Fruit fly (Drosophila melanogaster) whole organism, embryonic: Measurements from ENCODE around the gene ATPsynB.

Experiments
- BtbVII ChIP-seq: fragments of 200-800 bp; sonication (Bioruptor generic); optimal IDR thresholded peaks from 3 replicates; lab custom pipeline; 2017; ENCODE audit warnings: missing biosample characterization, mild to moderate bottlenecking, missing genetic modification characterization
- CG10321 ChIP-seq: fragments of 200-800 bp; sonication (Bioruptor generic); IDR thresholded peaks from 2 replicates; pipeline ENCODE4 v1.3.6; 2022; ENCODE audit warnings: missing biosample characterization, missing genetic modification characterization
- CG11093 ChIP-seq: fragments of 200-800 bp; sonication (Bioruptor generic); IDR thresholded peaks from 3 replicates; pipeline ENCODE4 v1.3.6; 2022; ENCODE audit warnings: missing biosample characterization, missing genetic modification characterization
- CG11723 ChIP-seq: fragments of 200-800 bp; sonication (Bioruptor generic); optimal IDR thresholded peaks from 2 replicates; lab custom pipeline; 2017; ENCODE audit warnings: missing biosample characterization, mild to moderate bottlenecking, missing genetic modification characterization
- CG12236 ChIP-seq: fragments of 200-800 bp; sonication (Bioruptor generic); optimal IDR thresholded peaks from 2 replicates; lab custom pipeline; 2016; ENCODE audit warnings: missing biosample characterization, missing genetic modification characterization
- CG13775 ChIP-seq: fragments of 200-800 bp; sonication (Bioruptor generic); optimal IDR thresholded peaks from 3 replicates; lab custom pipeline; 2017; ENCODE audit warnings: missing biosample characterization, mild to moderate bottlenecking, missing genetic modification characterization
- CG14441 ChIP-seq: fragments of 200-800 bp; sonication (Bioruptor generic); IDR thresholded peaks from 2 replicates; pipeline ENCODE4 v1.3.6; 2022; ENCODE audit warnings: missing biosample characterization, missing genetic modification characterization
- CG15073 ChIP-seq: fragments of 200-800 bp; sonication (Bioruptor generic); optimal IDR thresholded peaks from 2 replicates; lab custom pipeline; 2016; ENCODE audit warnings: missing biosample characterization, missing genetic modification characterization
- CG15269 ChIP-seq: fragments of 200-800 bp; sonication (Bioruptor generic); optimal IDR thresholded peaks from 2 replicates; lab custom pipeline; 2018; ENCODE audit warnings: missing biosample characterization, mild to moderate bottlenecking, missing genetic modification characterization, moderate library complexity
- CG1602 ChIP-seq: fragments of 200-800 bp; sonication (Bioruptor generic); optimal IDR thresholded peaks from 3 replicates; lab custom pipeline; 2016; ENCODE audit warnings: missing biosample characterization, missing genetic modification characterization
- CG17568 ChIP-seq: fragments of 200-800 bp; sonication (Bioruptor generic); optimal IDR thresholded peaks from 2 replicates; lab custom pipeline; 2018; ENCODE audit warnings: missing biosample characterization, mild to moderate bottlenecking, missing genetic modification characterization, moderate library complexity
- CG17612 ChIP-seq: fragments of 200-800 bp; sonication (Bioruptor generic); IDR thresholded peaks from 2 replicates; pipeline ENCODE4 v1.3.6; 2022; ENCODE audit warnings: missing biosample characterization, missing genetic modification characterization
- CG1792 ChIP-seq: fragments of 200-800 bp; sonication (Bioruptor generic); optimal IDR thresholded peaks from 2 replicates; lab custom pipeline; 2016; ENCODE audit warnings: missing biosample characterization, missing genetic modification characterization
- CG18764 ChIP-seq: fragments of 200-800 bp; sonication (Bioruptor generic); optimal IDR thresholded peaks from 3 replicates; lab custom pipeline; 2016; ENCODE audit warnings: missing biosample characterization, missing genetic modification characterization
- CG2116 ChIP-seq: fragments of 200-800 bp; sonication (Bioruptor generic); optimal IDR thresholded peaks from 3 replicates; lab custom pipeline; 2018; ENCODE audit warnings: missing biosample characterization, mild to moderate bottlenecking, missing genetic modification characterization
- CG2129 ChIP-seq: fragments of 200-800 bp; sonication (Bioruptor generic); IDR thresholded peaks from 2 replicates; pipeline ENCODE4 v1.3.6; 2022; ENCODE audit warnings: missing biosample characterization, missing genetic modification characterization; ENCODE audit not compliant: partially characterized antibody
- CG3065 ChIP-seq: fragments of 200-800 bp; sonication (Bioruptor generic); optimal IDR thresholded peaks from 2 replicates; lab custom pipeline; 2016; ENCODE audit warnings: missing biosample characterization, missing genetic modification characterization
- CG33213 ChIP-seq: fragments of 200-800 bp; sonication (Bioruptor generic); optimal IDR thresholded peaks from 3 replicates; lab custom pipeline; 2016; ENCODE audit warnings: missing biosample characterization, missing genetic modification characterization
- CG3847 ChIP-seq: fragments of 200-800 bp; sonication (Bioruptor generic); IDR thresholded peaks from 2 replicates; pipeline ENCODE4 v1.3.6; 2022; ENCODE audit warnings: missing biosample characterization, missing genetic modification characterization
- CG42726 ChIP-seq: fragments of 200-800 bp; sonication (Bioruptor generic); IDR thresholded peaks from 2 replicates; pipeline ENCODE4 v1.3.6; 2022; ENCODE audit warnings: missing biosample characterization, missing genetic modification characterization; ENCODE audit not compliant: partially characterized antibody
- CHES-1-like ChIP-seq: fragments of 200-800 bp; sonication (Bioruptor generic); optimal IDR thresholded peaks from 2 replicates; lab custom pipeline; 2016; ENCODE audit warnings: missing biosample characterization, missing genetic modification characterization
- D19A ChIP-seq: fragments of 200-800 bp; optimal IDR thresholded peaks from 3 replicates; lab custom pipeline; 2019; ENCODE audit warnings: missing biosample characterization, mild to moderate bottlenecking, missing genetic modification characterization, moderate library complexity
- Dip2 ChIP-seq: fragments of 200-800 bp; sonication (Bioruptor generic); IDR thresholded peaks from 2 replicates; pipeline ENCODE4 v1.3.6; 2022; ENCODE audit warnings: missing biosample characterization, missing genetic modification characterization
- Dll ChIP-seq: fragments of 200-800 bp; sonication (Bioruptor generic); IDR thresholded peaks from 4 replicates; pipeline ENCODE4 v1.3.6; 2022; ENCODE audit warnings: missing biosample characterization, missing genetic modification characterization; ENCODE audit not compliant: partially characterized antibody
- H2.0 ChIP-seq: fragments of 200-800 bp; sonication (Bioruptor generic); IDR thresholded peaks from 2 replicates; pipeline ENCODE4 v1.3.6; 2022; ENCODE audit warnings: missing biosample characterization, missing genetic modification characterization
- Hr39 ChIP-seq: fragments of >200 bp; optimal IDR thresholded peaks from 2 replicates; lab custom pipeline; 2017
- Mrtf ChIP-seq: fragments of 200-800 bp; sonication (Bioruptor generic); IDR thresholded peaks from 3 replicates; pipeline ENCODE4 v1.3.6; 2022; ENCODE audit warnings: missing biosample characterization, missing genetic modification characterization
- NC2α ChIP-seq: fragments of 200-800 bp; sonication (Bioruptor generic); optimal IDR thresholded peaks from 2 replicates; lab custom pipeline; 2016; ENCODE audit warnings: missing biosample characterization, missing genetic modification characterization
- Rfx ChIP-seq: fragments of 200-800 bp; sonication (Bioruptor generic); IDR thresholded peaks from 2 replicates; pipeline ENCODE4 v1.3.6; 2022; ENCODE audit warnings: missing biosample characterization, missing genetic modification characterization
- Sin3A ChIP-seq: fragments of >200 bp; optimal IDR thresholded peaks from 2 replicates; lab custom pipeline; 2018
- Xbp1 ChIP-seq: fragments of 200-800 bp; sonication (Bioruptor generic); optimal IDR thresholded peaks from 3 replicates; lab custom pipeline; 2016; ENCODE audit warnings: missing biosample characterization, mild to moderate bottlenecking, missing genetic modification characterization
- ab ChIP-seq: fragments of 200-800 bp; sonication (Bioruptor generic); optimal IDR thresholded peaks from 2 replicates; lab custom pipeline; 2016; ENCODE audit warnings: missing biosample characterization, missing genetic modification characterization
- al ChIP-seq: fragments of 200-800 bp; sonication (Bioruptor generic); IDR thresholded peaks from 2 replicates; pipeline ENCODE4 v1.3.6; 2022; ENCODE audit warnings: missing biosample characterization, missing genetic modification characterization
- bab2 ChIP-seq: fragments of 200-800 bp; sonication (Bioruptor generic); optimal IDR thresholded peaks from 2 replicates; lab custom pipeline; 2016; ENCODE audit warnings: missing biosample characterization, missing genetic modification characterization
- corto ChIP-seq: fragments of 200-800 bp; sonication (Bioruptor generic); optimal IDR thresholded peaks from 2 replicates; lab custom pipeline; 2016; ENCODE audit warnings: missing biosample characterization, mild to moderate bottlenecking, missing genetic modification characterization, moderate library complexity
- crc ChIP-seq: fragments of 200-800 bp; sonication (Bioruptor generic); optimal IDR thresholded peaks from 2 replicates; lab custom pipeline; 2016; ENCODE audit warnings: missing biosample characterization, missing genetic modification characterization
- dati ChIP-seq: fragments of 200-800 bp; sonication (Bioruptor generic); IDR thresholded peaks from 2 replicates; pipeline ENCODE4 v1.3.6; 2022; ENCODE audit warnings: missing biosample characterization, missing genetic modification characterization
- gro ChIP-seq: fragments of 200-800 bp; sonication (Bioruptor generic); optimal IDR thresholded peaks from 2 replicates; lab custom pipeline; 2016; ENCODE audit warnings: missing biosample characterization, missing genetic modification characterization
- gsb-n ChIP-seq: fragments of 200-800 bp; sonication (Bioruptor generic); optimal IDR thresholded peaks from 3 replicates; lab custom pipeline; 2018; ENCODE audit warnings: missing biosample characterization, mild to moderate bottlenecking, missing genetic modification characterization
- kah ChIP-seq: fragments of 200-800 bp; sonication (Bioruptor generic); optimal IDR thresholded peaks from 2 replicates; lab custom pipeline; 2018; ENCODE audit warnings: missing biosample characterization, mild to moderate bottlenecking, missing genetic modification characterization
- mld ChIP-seq: fragments of 200-800 bp; sonication (Bioruptor generic); IDR thresholded peaks from 3 replicates; pipeline ENCODE4 v1.3.6; 2022; ENCODE audit warnings: missing biosample characterization, missing genetic modification characterization; ENCODE audit not compliant: partially characterized antibody
- nau ChIP-seq: fragments of 200-800 bp; sonication (Bioruptor generic); optimal IDR thresholded peaks from 3 replicates; lab custom pipeline; 2017; ENCODE audit warnings: missing biosample characterization, mild to moderate bottlenecking, missing genetic modification characterization, missing genetic modification reagents
- pb ChIP-seq: fragments of 200-800 bp; sonication (Bioruptor generic); optimal IDR thresholded peaks from 3 replicates; lab custom pipeline; 2016; ENCODE audit warnings: missing biosample characterization, missing genetic modification characterization
- pita ChIP-seq: fragments of 200-800 bp; sonication (Bioruptor generic); optimal IDR thresholded peaks from 2 replicates; lab custom pipeline; 2017; ENCODE audit warnings: missing biosample characterization, mild to moderate bottlenecking, missing genetic modification characterization
- seq ChIP-seq: fragments of 200-800 bp; sonication (Bioruptor generic); IDR thresholded peaks from 2 replicates; pipeline ENCODE4 v1.3.6; 2022; ENCODE audit warnings: missing biosample characterization, missing genetic modification characterization
- sima ChIP-seq: fragments of 200-800 bp; sonication (Bioruptor generic); optimal IDR thresholded peaks from 2 replicates; lab custom pipeline; 2016; ENCODE audit warnings: missing biosample characterization, missing genetic modification characterization
- so ChIP-seq: fragments of 200-800 bp; sonication (Bioruptor generic); IDR thresholded peaks from 3 replicates; pipeline ENCODE4 v1.3.6; 2022; ENCODE audit warnings: missing biosample characterization, missing genetic modification characterization
- sob ChIP-seq: fragments of 200-800 bp; sonication (Bioruptor generic); IDR thresholded peaks from 2 replicates; pipeline ENCODE4 v1.3.6; 2022; ENCODE audit warnings: missing biosample characterization, missing genetic modification characterization
- tap ChIP-seq: fragments of 200-800 bp; optimal IDR thresholded peaks from 3 replicates; lab custom pipeline; 2019; ENCODE audit warnings: missing biosample characterization, mild to moderate bottlenecking, missing genetic modification characterization, moderate library complexity
- trh ChIP-seq: fragments of 200-800 bp; sonication (Bioruptor generic); optimal IDR thresholded peaks from 2 replicates; lab custom pipeline; 2016; ENCODE audit warnings: missing biosample characterization, missing genetic modification characterization
- tx ChIP-seq: fragments of 200-800 bp; sonication (Bioruptor generic); optimal IDR thresholded peaks from 2 replicates; lab custom pipeline; 2016; ENCODE audit warnings: missing biosample characterization, missing genetic modification characterization

The ATPsynB gene

dm6 chr3L:9692892-9693551 is 36.8 kb upstream of the ATPsynB start (continued):
- TF ChIP-seq NC2α (GFP tag; lab: Kevin White, UChicago) (peak; percentile 93), bab2 (GFP tag; lab: Kevin White, UChicago) (peak; percentile 97), corto (GFP tag; lab: Kevin White, UChicago) (peak; percentile 56), Mrtf (GFP tag; lab: Robert Waterston, UW) (peak; percentile 87), CG11093 (peak; percentile 88), mld (GFP tag; lab: Robert Waterston, UW) (no peak), Rfx (peak; percentile 90), CG3065 (GFP tag; lab: Kevin White, UChicago) (peak; percentile 91), Dll (GFP tag; lab: Robert Waterston, UW) (no peak), CG17612 (peak; percentile 64), Xbp1 (GFP tag; lab: Kevin White, UChicago) (peak; percentile 96), al (GFP tag; lab: Robert Waterston, UW) (peak; percentile 86), CG15073 (GFP tag; lab: Kevin White, UChicago) (peak; percentile 71), D19A (tag; lab: Kevin White, UChicago) (peak; percentile 99), gsb-n (peak; percentile 90), tap (tag; lab: Kevin White, UChicago) (peak; percentile 87), CG17568 (GFP tag; lab: Kevin White, UChicago) (peak; percentile 86), Hr39 (lab: Kevin White, UChicago) (no peak), nau (GFP tag; lab: Kevin White, UChicago) (peak; percentile 92), sob (GFP tag; lab: Robert Waterston, UW) (peak; percentile 92), trh (GFP tag; lab: Kevin White, UChicago) (peak; percentile 89), tx (peak; percentile 97), pb (GFP tag; lab: Kevin White, UChicago) (peak; percentile 96), CG10321 (peak; percentile 64), kah (no peak), CG1792 (GFP tag; lab: Kevin White, UChicago) (peak; percentile 91), crc (GFP tag; lab: Kevin White, UChicago) (peak; percentile 93), BtbVII (peak; percentile 96), CG33213 (GFP tag; lab: Kevin White, UChicago) (peak; percentile 88), CG15269 (tag; lab: Kevin White, UChicago) (peak; percentile 96), CG14441 (GFP tag; lab: Robert Waterston, UW) (peak; percentile 88), gro (GFP tag; lab: Kevin White, UChicago) (peak; percentile 96), ab (GFP tag; lab: Kevin White, UChicago) (peak; percentile 88), CG11723 (GFP tag; lab: Kevin White, UChicago) (peak; percentile 95), CG18764 (GFP tag; lab: Kevin White, UChicago) (peak; percentile 89), pita (GFP tag; lab: Kevin White, UChicago) (no peak), H2.0 (GFP tag; lab: Robert Waterston, UW) (peak; percentile 88), sima (GFP tag; lab: Kevin White, UChicago) (peak; percentile 80), seq (GFP tag; lab: Robert Waterston, UW) (peak; percentile 91), Dip2 (GFP tag; lab: Robert Waterston, UW) (peak; percentile 21; the same call in 1 of the 2 replicates), Sin3A (no peak), so (peak; percentile 86; the same call in 2 of the 3 replicates), CG2116 (GFP tag; lab: Kevin White, UChicago) (peak; percentile 78), CG42726 (GFP tag; lab: Robert Waterston, UW) (no peak), CG12236 (peak; percentile 94), CG1602 (GFP tag; lab: Kevin White, UChicago) (peak; percentile 95), CG13775 (GFP tag; lab: Kevin White, UChicago) (peak; percentile 97), CHES-1-like (GFP tag; lab: Kevin White, UChicago) (peak; percentile 97), CG3847 (GFP tag; lab: Robert Waterston, UW) (peak; percentile 92), CG2129 (no peak), dati (peak; percentile 26; the same call in 1 of the 2 replicates)
